Fruit fly (Drosophila melanogaster) whole organism, prepupa: ENCODE data around the gene dre4.

Source experiments
- CG32006 ChIP-seq: fragments of 200-800 bp; sonication (Bioruptor generic); optimal IDR thresholded peaks from 3 replicates; lab custom pipeline; 2017; ENCODE audit warnings: missing biosample characterization, mild to moderate bottlenecking, missing genetic modification characterization
- CG6276 ChIP-seq: fragments of 200-800 bp; sonication (Bioruptor generic); optimal IDR thresholded peaks from 2 replicates; lab custom pipeline; 2017; ENCODE audit warnings: missing biosample characterization, mild to moderate bottlenecking, missing genetic modification characterization
- CG7368 ChIP-seq: fragments of 200-800 bp; sonication (Bioruptor generic); optimal IDR thresholded peaks from 3 replicates; lab custom pipeline; 2016; ENCODE audit warnings: missing biosample characterization, missing genetic modification characterization
- Sox15 ChIP-seq: fragments of 200-800 bp; sonication (Bioruptor generic); optimal IDR thresholded peaks from 3 replicates; lab custom pipeline; 2016; ENCODE audit warnings: missing biosample characterization, missing genetic modification characterization

- TF ChIP-seq CG32006 (GFP tag; lab: Kevin White, UChicago) (peak; percentile 56), Sox15 (GFP tag; lab: Kevin White, UChicago) (no peak), CG6276 (peak; percentile 5), CG7368 (GFP tag; lab: Kevin White, UChicago) (no peak)
Observed at dm6 chr3L:1904440-1904839, 28.3 kb upstream of the dre4 start.
